Fruit fly (Drosophila melanogaster) whole organism, embryonic: ENCODE measurements around the gene sra.

Experiments
- CG1024 ChIP-seq: fragments of 200-800 bp; sonication (Bioruptor generic); IDR thresholded peaks from 2 replicates; pipeline ENCODE4 v1.3.6; 2022; ENCODE audit warnings: missing biosample characterization, missing genetic modification characterization
- CG10959 ChIP-seq: fragments of 200-800 bp; sonication (Bioruptor generic); IDR thresholded peaks from 2 replicates; pipeline ENCODE4 v1.3.6; 2022; ENCODE audit warnings: missing biosample characterization, missing genetic modification characterization
- CG10979 ChIP-seq: fragments of 200-800 bp; sonication (Bioruptor generic); optimal IDR thresholded peaks from 2 replicates; lab custom pipeline; 2018; ENCODE audit warnings: missing biosample characterization, mild to moderate bottlenecking, missing genetic modification characterization, moderate library complexity
- CG11085 ChIP-seq: fragments of 200-800 bp; sonication (Bioruptor generic); IDR thresholded peaks from 2 replicates; pipeline ENCODE4 v1.3.6; 2022; ENCODE audit warnings: missing biosample characterization, missing genetic modification characterization
- CG11560 ChIP-seq: fragments of 200-800 bp; sonication (Bioruptor generic); IDR thresholded peaks from 3 replicates; pipeline ENCODE4 v1.3.6; 2022; ENCODE audit warnings: missing biosample characterization, missing genetic modification characterization
- CG11696 ChIP-seq: fragments of 200-800 bp; sonication (Bioruptor generic); IDR thresholded peaks from 2 replicates; pipeline ENCODE4 v1.3.6; 2022; ENCODE audit warnings: missing biosample characterization, missing genetic modification characterization
- CG12071 ChIP-seq: fragments of 200-800 bp; sonication (Bioruptor generic); optimal IDR thresholded peaks from 3 replicates; lab custom pipeline; 2018; ENCODE audit warnings: missing biosample characterization, mild to moderate bottlenecking, missing genetic modification characterization
- CG12104 ChIP-seq: fragments of 200-800 bp; sonication (Bioruptor generic); optimal IDR thresholded peaks from 3 replicates; lab custom pipeline; 2016; ENCODE audit warnings: missing biosample characterization, missing genetic modification characterization
- CG1233 ChIP-seq: fragments of 200-800 bp; sonication (Bioruptor generic); optimal IDR thresholded peaks from 4 replicates; lab custom pipeline; 2018; ENCODE audit warnings: missing biosample characterization, mild to moderate bottlenecking, missing genetic modification characterization
- CG16863 ChIP-seq: fragments of 200-800 bp; sonication (Bioruptor generic); optimal IDR thresholded peaks from 3 replicates; lab custom pipeline; 2016; ENCODE audit warnings: missing biosample characterization, missing genetic modification characterization
- CG17359 ChIP-seq: fragments of 200-800 bp; sonication (Bioruptor generic); optimal IDR thresholded peaks from 3 replicates; lab custom pipeline; 2018; ENCODE audit warnings: missing biosample characterization, mild to moderate bottlenecking, missing genetic modification characterization, moderate library complexity
- CG30403 ChIP-seq: fragments of 200-800 bp; sonication (Bioruptor generic); optimal IDR thresholded peaks from 3 replicates; lab custom pipeline; 2016; ENCODE audit warnings: missing biosample characterization, missing genetic modification characterization
- CG42726 ChIP-seq: fragments of 200-800 bp; sonication (Bioruptor generic); IDR thresholded peaks from 2 replicates; pipeline ENCODE4 v1.3.6; 2022; ENCODE audit warnings: missing biosample characterization, missing genetic modification characterization; ENCODE audit not compliant: partially characterized antibody
- CG4360 ChIP-seq: fragments of 200-800 bp; sonication (Bioruptor generic); IDR thresholded peaks from 2 replicates; pipeline ENCODE4 v1.3.6; 2022; ENCODE audit warnings: missing biosample characterization, missing genetic modification characterization
- CG4404 ChIP-seq: fragments of 200-800 bp; sonication (Bioruptor generic); IDR thresholded peaks from 2 replicates; pipeline ENCODE4 v1.3.6; 2022; ENCODE audit warnings: missing biosample characterization, missing genetic modification characterization
- CG4730 ChIP-seq: fragments of 200-800 bp; sonication (Bioruptor generic); IDR thresholded peaks from 2 replicates; pipeline ENCODE4 v1.3.6; 2022; ENCODE audit warnings: missing biosample characterization, missing genetic modification characterization
- CG5180 ChIP-seq: fragments of 200-800 bp; sonication (Bioruptor generic); optimal IDR thresholded peaks from 3 replicates; lab custom pipeline; 2017; ENCODE audit warnings: missing biosample characterization, missing genetic modification characterization, mild to moderate bottlenecking, moderate library complexity, missing genetic modification reagents
- CG5953 ChIP-seq: fragments of 200-800 bp; sonication (Bioruptor generic); IDR thresholded peaks from 2 replicates; pipeline ENCODE4 v1.3.6; 2022; ENCODE audit warnings: missing biosample characterization, missing genetic modification characterization
- CG6683 ChIP-seq: fragments of 200-800 bp; sonication (Bioruptor generic); optimal IDR thresholded peaks from 2 replicates; lab custom pipeline; 2017; ENCODE audit warnings: missing biosample characterization, mild to moderate bottlenecking, missing genetic modification characterization, missing genetic modification reagents
- CG7271 ChIP-seq: fragments of 200-800 bp; sonication (Bioruptor generic); optimal IDR thresholded peaks from 2 replicates; lab custom pipeline; 2018; ENCODE audit warnings: missing biosample characterization, mild to moderate bottlenecking, missing genetic modification characterization, moderate library complexity
- CG7357 ChIP-seq: fragments of 200-800 bp; sonication (Bioruptor generic); IDR thresholded peaks from 3 replicates; pipeline ENCODE4 v1.3.6; 2022; ENCODE audit warnings: missing biosample characterization, missing genetic modification characterization
- CkIIα-i1 ChIP-seq: fragments of 200-800 bp; sonication (Bioruptor generic); IDR thresholded peaks from 2 replicates; pipeline ENCODE4 v1.3.6; 2022; ENCODE audit warnings: missing biosample characterization, missing genetic modification characterization
- D19A ChIP-seq: fragments of 200-800 bp; optimal IDR thresholded peaks from 3 replicates; lab custom pipeline; 2019; ENCODE audit warnings: missing biosample characterization, mild to moderate bottlenecking, missing genetic modification characterization, moderate library complexity
- D19B ChIP-seq: fragments of 200-800 bp; sonication (Bioruptor generic); optimal IDR thresholded peaks from 2 replicates; lab custom pipeline; 2017; ENCODE audit warnings: missing biosample characterization, mild to moderate bottlenecking, missing genetic modification characterization
- Doc3 ChIP-seq: fragments of 200-800 bp; sonication (Bioruptor generic); IDR thresholded peaks from 3 replicates; pipeline ENCODE4 v1.3.6; 2022; ENCODE audit warnings: missing biosample characterization, missing genetic modification characterization; ENCODE audit not compliant: partially characterized antibody
- Max ChIP-seq: fragments of 200-800 bp; sonication (Bioruptor generic); optimal IDR thresholded peaks from 2 replicates; lab custom pipeline; 2016; ENCODE audit warnings: missing biosample characterization, mild to moderate bottlenecking, missing genetic modification characterization
- Oaz ChIP-seq: fragments of 200-800 bp; sonication (Bioruptor generic); IDR thresholded peaks from 2 replicates; pipeline ENCODE4 v1.3.6; 2022; ENCODE audit warnings: missing biosample characterization, missing genetic modification characterization
- Ptx1 ChIP-seq: fragments of 200-800 bp; sonication (Bioruptor generic); IDR thresholded peaks from 2 replicates; pipeline ENCODE4 v1.3.6; 2022; ENCODE audit warnings: missing biosample characterization, missing genetic modification characterization
- Sin3A ChIP-seq: fragments of >200 bp; optimal IDR thresholded peaks from 2 replicates; lab custom pipeline; 2018
- Sry-β ChIP-seq: fragments of 200-800 bp; sonication (Bioruptor generic); optimal IDR thresholded peaks from 2 replicates; lab custom pipeline; 2018; ENCODE audit warnings: missing biosample characterization, mild to moderate bottlenecking, missing genetic modification characterization, moderate library complexity
- Trl ChIP-seq, 3 experiments: fragments of >200 bp in 2 of 3; fragments of 200-800 bp in 1 of 3; sonication (Bioruptor generic) in 1 of 3; optimal IDR thresholded peaks; 2 replicates in 1 of 3; 3 replicates in 2 of 3; lab custom pipeline; 2016 to 2017; ENCODE audit warnings: missing biosample characterization in 1 of 3, missing genetic modification characterization in 1 of 3
- abd-A ChIP-seq: fragments of 200-800 bp; sonication (Bioruptor generic); optimal IDR thresholded peaks from 3 replicates; lab custom pipeline; 2019; ENCODE audit warnings: missing biosample characterization, mild to moderate bottlenecking, missing genetic modification characterization, moderate library complexity
- br ChIP-seq: fragments of >200 bp; optimal IDR thresholded peaks from 2 replicates; lab custom pipeline; 2017
- btn ChIP-seq: fragments of 200-800 bp; sonication (Bioruptor generic); optimal IDR thresholded peaks from 2 replicates; lab custom pipeline; 2016; ENCODE audit warnings: missing biosample characterization, missing genetic modification characterization
- croc ChIP-seq: fragments of 200-800 bp; sonication (Bioruptor generic); conservative IDR thresholded peaks from 3 replicates; pipeline ENCODE4 v1.3.6; 2022; ENCODE audit warnings: missing biosample characterization, missing genetic modification characterization
- fd96Cb ChIP-seq: fragments of 200-800 bp; sonication (Bioruptor generic); optimal IDR thresholded peaks from 2 replicates; lab custom pipeline; 2018; ENCODE audit warnings: missing biosample characterization, mild to moderate bottlenecking, missing genetic modification characterization, moderate library complexity
- fu2 ChIP-seq: fragments of 200-800 bp; sonication (Bioruptor generic); optimal IDR thresholded peaks from 2 replicates; lab custom pipeline; 2016; ENCODE audit warnings: missing biosample characterization, missing genetic modification characterization
- ken ChIP-seq: fragments of 200-800 bp; sonication (Bioruptor generic); IDR thresholded peaks from 3 replicates; pipeline ENCODE4 v1.3.6; 2022; ENCODE audit warnings: missing biosample characterization, missing genetic modification characterization
- lbe ChIP-seq: fragments of 200-800 bp; sonication (Bioruptor generic); optimal IDR thresholded peaks from 2 replicates; lab custom pipeline; 2016; ENCODE audit warnings: missing biosample characterization, mild to moderate bottlenecking, missing genetic modification characterization
- nom ChIP-seq: fragments of 200-800 bp; sonication (Bioruptor generic); optimal IDR thresholded peaks from 2 replicates; lab custom pipeline; 2017; ENCODE audit warnings: missing biosample characterization, missing genetic modification characterization, mild to moderate bottlenecking, moderate library complexity, missing genetic modification reagents
- sc ChIP-seq, 3 experiments: fragments of >200 bp in 2 of 3; fragments of 200-800 bp in 1 of 3; sonication (Bioruptor generic) in 1 of 3; optimal IDR thresholded peaks; 2 replicates in 2 of 3; 3 replicates in 1 of 3; lab custom pipeline; 2017; ENCODE audit warnings: mild to moderate bottlenecking in 1 of 3, missing biosample characterization in 1 of 3, missing genetic modification characterization in 1 of 3, missing genetic modification reagents in 1 of 3
- schlank ChIP-seq: fragments of 200-800 bp; sonication (Bioruptor generic); optimal IDR thresholded peaks from 2 replicates; lab custom pipeline; 2018; ENCODE audit warnings: missing biosample characterization, mild to moderate bottlenecking, missing genetic modification characterization
- sisA ChIP-seq: fragments of 200-800 bp; sonication (Bioruptor generic); IDR thresholded peaks from 2 replicates; pipeline ENCODE4 v1.3.6; 2022; ENCODE audit warnings: missing biosample characterization, missing genetic modification characterization
- slou ChIP-seq: fragments of 200-800 bp; sonication (Bioruptor generic); optimal IDR thresholded peaks from 3 replicates; lab custom pipeline; 2016; ENCODE audit warnings: missing biosample characterization, missing genetic modification characterization
- sr ChIP-seq: fragments of 200-800 bp; sonication (Bioruptor generic); IDR thresholded peaks from 3 replicates; pipeline ENCODE4 v1.3.6; 2022; ENCODE audit warnings: missing biosample characterization, missing genetic modification characterization
- tna ChIP-seq: fragments of 200-800 bp; sonication (Bioruptor generic); IDR thresholded peaks from 2 replicates; pipeline ENCODE4 v1.3.6; 2022; ENCODE audit warnings: missing biosample characterization, missing genetic modification characterization; ENCODE audit not compliant: partially characterized antibody
- trem ChIP-seq: fragments of 200-800 bp; optimal IDR thresholded peaks from 3 replicates; lab custom pipeline; 2019; ENCODE audit warnings: missing biosample characterization, mild to moderate bottlenecking, missing genetic modification characterization, moderate library complexity
- vnd ChIP-seq: fragments of 200-800 bp; sonication (Bioruptor generic); IDR thresholded peaks from 3 replicates; pipeline ENCODE4 v1.3.6; 2022; ENCODE audit warnings: missing biosample characterization, missing genetic modification characterization; ENCODE audit not compliant: partially characterized antibody

Gene sra

DNA sequence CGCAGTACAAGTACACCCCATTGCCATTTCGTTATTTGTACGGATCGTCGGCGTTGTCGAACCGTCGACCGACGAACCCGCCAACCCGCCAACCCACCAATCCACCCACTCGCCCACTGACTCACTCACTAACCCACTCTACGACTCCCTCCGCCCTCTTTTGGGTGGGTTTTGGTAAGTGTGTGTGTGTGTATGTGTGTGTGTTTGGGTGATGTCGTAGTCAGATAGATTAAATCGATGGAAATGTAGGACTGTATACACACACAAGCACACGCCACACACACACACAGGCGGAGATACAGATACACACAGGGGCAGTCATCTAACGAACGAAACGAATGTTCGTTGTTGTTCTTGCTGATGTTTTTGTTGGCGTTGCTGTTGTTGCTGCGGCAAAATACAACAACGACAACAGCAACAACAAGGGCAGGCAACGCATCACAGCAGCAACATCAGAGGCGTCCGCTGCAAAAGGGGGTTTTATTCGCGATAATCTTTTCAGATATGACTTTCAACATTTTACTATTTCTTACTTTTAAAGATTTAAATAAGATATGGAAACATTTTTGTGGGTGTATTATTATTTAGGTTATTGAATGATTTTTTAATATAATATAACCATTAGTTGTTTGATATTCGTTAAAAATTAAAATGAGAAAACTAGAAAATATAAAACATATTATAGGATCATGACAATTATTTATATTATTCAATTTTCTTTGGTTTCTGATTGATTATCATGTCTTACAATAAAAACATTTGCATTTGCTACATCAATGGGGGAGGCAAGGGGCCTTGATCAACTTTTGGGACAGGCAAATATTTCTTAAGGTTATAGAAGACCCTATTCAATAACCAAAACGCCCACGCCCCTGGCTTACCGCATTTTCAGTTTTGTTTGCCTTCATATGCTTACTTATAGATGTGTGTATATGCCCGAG, 34.8 kb downstream of the sra start (continued):
- TF ChIP-seq CG10959 (GFP tag; lab: Robert Waterston, UW) = no peak
- TF ChIP-seq CG12104 (GFP tag; lab: Kevin White, UChicago) = peak; percentile 93
- no peak for TF ChIP-seq Trl (optimal IDR thresholded peaks at IDR 0.05; lab: Kevin White, UChicago)
- no peak for TF ChIP-seq Trl (GFP tag; optimal IDR thresholded peaks at IDR 0.05; lab: Kevin White, UChicago)
- peak; percentile 80 for TF ChIP-seq Ptx1 (GFP tag; lab: Robert Waterston, UW)
- TF ChIP-seq D19B (GFP tag; lab: Kevin White, UChicago) = peak; percentile 88
- TF ChIP-seq trem (tag; lab: Kevin White, UChicago) = peak; percentile 70
- no peak for TF ChIP-seq CkIIα-i1 (GFP tag; lab: Robert Waterston, UW)
- peak; percentile 68 for TF ChIP-seq CG5180 (GFP tag; lab: Kevin White, UChicago)
- peak; percentile 39; the same call in 1 of the 2 replicates for TF ChIP-seq CG1024 (GFP tag; lab: Robert Waterston, UW)
- TF ChIP-seq CG6683 (GFP tag; lab: Kevin White, UChicago) = peak; percentile 81
- 0 out of 3 replicates have a peak, but pooled peaks have one; percentile 23 for TF ChIP-seq CG11560
- TF ChIP-seq fd96Cb (tag; lab: Kevin White, UChicago) = peak; percentile 93
- peak; percentile 61 for TF ChIP-seq ken (GFP tag; lab: Robert Waterston, UW)
- TF ChIP-seq sr (GFP tag; lab: Robert Waterston, UW) = peak; percentile 15; the same call in 2 of the 3 replicates
- TF ChIP-seq abd-A = peak; percentile 94
- peak; percentile 66 for TF ChIP-seq nom (GFP tag; lab: Kevin White, UChicago)
- 0 out of 2 replicates have a peak, but pooled peaks have one; percentile 6 for TF ChIP-seq CG11085 (GFP tag; lab: Robert Waterston, UW)
- no peak for TF ChIP-seq Sin3A (lab: Kevin White, UChicago)
- TF ChIP-seq fu2 (GFP tag; lab: Kevin White, UChicago) = no peak
- peak; percentile 96 for TF ChIP-seq CG10979
- no peak for TF ChIP-seq sc (optimal IDR thresholded peaks at IDR 0.05; lab: Kevin White, UChicago)
- TF ChIP-seq sc (GFP tag; optimal IDR thresholded peaks at IDR 0.05; lab: Kevin White, UChicago) = peak; percentile 96
- TF ChIP-seq CG11696 (GFP tag; lab: Robert Waterston, UW) = peak; percentile 77
- TF ChIP-seq CG42726 (GFP tag; lab: Robert Waterston, UW) = no peak
- TF ChIP-seq CG30403 (GFP tag; lab: Kevin White, UChicago) = peak; percentile 95
- TF ChIP-seq CG17359 = peak; percentile 75
- TF ChIP-seq Oaz (GFP tag; lab: Robert Waterston, UW) = peak; percentile 31
- no peak for TF ChIP-seq CG5953 (GFP tag; lab: Robert Waterston, UW)
- TF ChIP-seq br (lab: Kevin White, UChicago) = no peak
- peak; percentile 64 for TF ChIP-seq Sry-β (GFP tag; lab: Kevin White, UChicago)
- peak; percentile 0 for TF ChIP-seq CG12071
- peak; percentile 99 for TF ChIP-seq CG4360 (GFP tag; lab: Robert Waterston, UW)
- peak; percentile 71 for TF ChIP-seq slou (GFP tag; lab: Kevin White, UChicago)
- no peak for TF ChIP-seq btn (GFP tag; lab: Kevin White, UChicago)
- TF ChIP-seq CG16863 (GFP tag; lab: Kevin White, UChicago) = no peak
- TF ChIP-seq CG7357 (GFP tag; lab: Robert Waterston, UW) = peak; percentile 73; the same call in 2 of the 3 replicates
- TF ChIP-seq sisA (GFP tag; lab: Robert Waterston, UW) = peak; percentile 63
- no peak for TF ChIP-seq Doc3
- TF ChIP-seq vnd = no peak
- peak; percentile 69 for TF ChIP-seq CG4404 (GFP tag; lab: Robert Waterston, UW)
- TF ChIP-seq croc (GFP tag; lab: Robert Waterston, UW) = peak; percentile 74
- TF ChIP-seq tna (GFP tag; lab: Robert Waterston, UW) = no peak
- peak; percentile 63 for TF ChIP-seq CG7271 (tag; lab: Kevin White, UChicago)
- TF ChIP-seq lbe = peak; percentile 13
- TF ChIP-seq schlank (tag; lab: Kevin White, UChicago) = no peak
- peak; percentile 96 for TF ChIP-seq CG1233
- peak; percentile 48 for TF ChIP-seq Max (GFP tag; lab: Kevin White, UChicago)
- TF ChIP-seq D19A = peak; percentile 87
- TF ChIP-seq CG4730 (GFP tag; lab: Robert Waterston, UW) = peak; percentile 67
